Fruit fly (Drosophila melanogaster): ENCODE measurements around the gene CG31546.

The CG31546 gene

dm6 chr3R:5658984-5659802 lies 23.8 kb upstream of the CG31546 start (continued):
- TF ChIP-seq ttk (GFP tag; IDR thresholded peaks at IDR 0.05) = 0 out of 2 replicates have a peak, but pooled peaks have one; percentile 10
- TF ChIP-seq stc (GFP tag; IDR thresholded peaks at IDR 0.05) = no peak
- TF ChIP-seq sd (tag; optimal IDR thresholded peaks at IDR 0.05) = no peak
- no peak for TF ChIP-seq CG3407 (GFP tag; optimal IDR thresholded peaks at IDR 0.05)
- TF ChIP-seq CG13624 (GFP tag; optimal IDR thresholded peaks at IDR 0.05) = no peak
- no peak for TF ChIP-seq CG15011 (GFP tag; optimal IDR thresholded peaks at IDR 0.05)
- no peak for TF ChIP-seq CG8944 (GFP tag; optimal IDR thresholded peaks at IDR 0.05)
- no peak for TF ChIP-seq Kr (GFP tag; optimal IDR thresholded peaks at IDR 0.05)
- TF ChIP-seq Dip2 (GFP tag; IDR thresholded peaks at IDR 0.05) = no peak
- no peak for TF ChIP-seq Side (GFP tag; optimal IDR thresholded peaks at IDR 0.05)
- TF ChIP-seq crol (GFP tag; IDR thresholded peaks at IDR 0.05) = 0 out of 2 replicates have a peak, but pooled peaks have one; percentile 21
- TF ChIP-seq CG10431 (GFP tag; optimal IDR thresholded peaks at IDR 0.05) = no peak
- TF ChIP-seq Meics (GFP tag; optimal IDR thresholded peaks at IDR 0.05) = peak; percentile 49
- TF ChIP-seq Abd-B (GFP tag; optimal IDR thresholded peaks at IDR 0.05) = no peak
- no peak for TF ChIP-seq CG1602 (GFP tag; optimal IDR thresholded peaks at IDR 0.05)
- TF ChIP-seq sna (GFP tag; IDR thresholded peaks at IDR 0.05; ENCODE audit: partially characterized antibody) = peak; percentile 40; the same call in 1 of the 2 replicates
- no peak for TF ChIP-seq HHEX (GFP tag; optimal IDR thresholded peaks at IDR 0.05)
- TF ChIP-seq CG4707 (GFP tag; optimal IDR thresholded peaks at IDR 0.05) = no peak
- no peak for TF ChIP-seq gce (GFP tag; IDR thresholded peaks at IDR 0.05)
- TF ChIP-seq kay (GFP tag; optimal IDR thresholded peaks at IDR 0.05) = no peak
- TF ChIP-seq CHES-1-like (GFP tag; optimal IDR thresholded peaks at IDR 0.05) = no peak
- no peak for TF ChIP-seq Sox102F (GFP tag; optimal IDR thresholded peaks at IDR 0.05)
- no peak for TF ChIP-seq CG12236 (GFP tag; optimal IDR thresholded peaks at IDR 0.05)
- TF ChIP-seq Stat92E (GFP tag; optimal IDR thresholded peaks at IDR 0.05) = no peak
- TF ChIP-seq jumu (GFP tag; optimal IDR thresholded peaks at IDR 0.05) = no peak
- no peak for TF ChIP-seq ase (GFP tag; IDR thresholded peaks at IDR 0.05)
- TF ChIP-seq CG9609 (GFP tag; optimal IDR thresholded peaks at IDR 0.05) = no peak
- no peak for TF ChIP-seq pfk (GFP tag; optimal IDR thresholded peaks at IDR 0.05)
- peak; percentile 84 for TF ChIP-seq MESR4 (GFP tag; optimal IDR thresholded peaks at IDR 0.05)
- TF ChIP-seq ap (GFP tag; IDR thresholded peaks at IDR 0.05) = no peak
- peak; percentile 2 for TF ChIP-seq CG18011 (GFP tag; optimal IDR thresholded peaks at IDR 0.05)
- TF ChIP-seq esg (GFP tag; conservative IDR thresholded peaks at IDR 0.05) = no peak
- no peak for TF ChIP-seq Awh (GFP tag; IDR thresholded peaks at IDR 0.05)
- TF ChIP-seq CG17361 (GFP tag; IDR thresholded peaks at IDR 0.05) = 0 out of 3 replicates have a peak, but pooled peaks have one; percentile 16
- peak; percentile 19; the same call in 1 of the 4 replicates for TF ChIP-seq Gug (GFP tag; IDR thresholded peaks at IDR 0.05)
- 0 out of 3 replicates have a peak, but pooled peaks have one; percentile 11 for TF ChIP-seq Aef1 (GFP tag; IDR thresholded peaks at IDR 0.05)
- TF ChIP-seq Dbx (GFP tag; IDR thresholded peaks at IDR 0.05) = no peak
- TF ChIP-seq gt (GFP tag; IDR thresholded peaks at IDR 0.05) = no peak
- TF ChIP-seq Sry-β (GFP tag; optimal IDR thresholded peaks at IDR 0.05) = no peak
- TF ChIP-seq CG12299 (tag; optimal IDR thresholded peaks at IDR 0.05) = no peak
- TF ChIP-seq CG34224 (GFP tag; IDR thresholded peaks at IDR 0.05; ENCODE audit: partially characterized antibody) = no peak
- TF ChIP-seq dmrt11E (tag; optimal IDR thresholded peaks at IDR 0.05) = no peak
- TF ChIP-seq Dfd (GFP tag; optimal IDR thresholded peaks at IDR 0.05) = no peak
- TF ChIP-seq Scr (GFP tag; IDR thresholded peaks at IDR 0.05; ENCODE audit: partially characterized antibody) = no peak
- TF ChIP-seq Med (GFP tag) = peak; percentile 69
- TF ChIP-seq Chrac-16 (GFP tag; optimal IDR thresholded peaks at IDR 0.05) = no peak
- no peak for TF ChIP-seq CG6654 (GFP tag; optimal IDR thresholded peaks at IDR 0.05)
- TF ChIP-seq ssp (GFP tag; IDR thresholded peaks at IDR 0.05) = no peak
- TF ChIP-seq wek (GFP tag; optimal IDR thresholded peaks at IDR 0.05) = no peak
